Worm (Caenorhabditis elegans) whole organism, early embryonic: Measurements from ENCODE around the gene C08F8.9.

Source experiments
- F13C5.2 ChIP-seq: sonication (generic microtip); optimal IDR thresholded peaks from 2 replicates; lab custom pipeline; 2017; ENCODE audit warnings: mild to moderate bottlenecking, missing genetic modification characterization, inconsistent platforms, missing compliant biosample characterization
- ama-1 ChIP-seq: fragments of 150-350 bp; optimal IDR thresholded peaks from 2 replicates; lab custom pipeline; 2014
- ceh-36 ChIP-seq: sonication (generic microtip); optimal IDR thresholded peaks from 2 replicates; lab custom pipeline; 2016; ENCODE audit warnings: missing genetic modification characterization, inconsistent platforms, missing compliant biosample characterization
- hmg-4 ChIP-seq: fragments of 200-800 bp; sonication (Bioruptor generic); optimal IDR thresholded peaks from 2 replicates; lab custom pipeline; 2018; ENCODE audit warnings: mild to moderate bottlenecking, missing genetic modification characterization, missing compliant biosample characterization

- TF ChIP-seq ceh-36 (tag; lab: Kevin White, UChicago), result no peak
- no peak for TF ChIP-seq ama-1
- no peak for TF ChIP-seq F13C5.2
- no peak for TF ChIP-seq hmg-4 (GFP tag; lab: Kevin White, UChicago)
Observed at ce11 chrIV:11183013-11183412, 4.6 kb upstream of the C08F8.9 start, which contains the start of gene prx-14.
